Worm (Caenorhabditis elegans): Measurements from ENCODE around the gene M03A8.3.

Gene M03A8.3

ce11 chrX:6799776-6800175 is at the start of gene M03A8.3:
Gene M03A8.3, plus strand, starts transcription at chrX:6800053.
- peak; percentile 64 for TF ChIP-seq elt-2 (tag; optimal IDR thresholded peaks at IDR 0.05)
- TF ChIP-seq pha-2 (tag; optimal IDR thresholded peaks at IDR 0.05), result no peak

DNA sequence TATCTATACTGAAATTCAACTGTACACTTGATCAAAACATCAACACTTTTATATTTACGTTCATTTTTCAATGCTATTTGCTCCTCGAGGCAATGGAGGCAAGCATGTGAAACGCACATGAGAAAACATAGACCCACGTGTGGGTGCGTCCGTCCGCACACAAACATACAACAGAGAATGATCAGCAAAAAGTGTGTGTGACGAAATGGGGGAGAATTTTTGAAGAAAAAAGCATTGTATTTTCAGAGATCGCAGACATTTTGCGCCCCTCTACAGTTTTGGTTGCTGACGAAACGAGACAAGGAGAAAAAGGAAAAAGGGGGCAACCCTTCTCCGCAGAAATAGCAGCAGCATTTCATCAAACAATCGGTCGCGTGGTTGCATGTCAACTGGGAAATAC is 49.7 kb upstream of the M03A8.3 start:
- TF ChIP-seq ceh-18 (tag; optimal IDR thresholded peaks at IDR 0.05), result peak; percentile 79
- no peak for TF ChIP-seq zip-5 (tag; optimal IDR thresholded peaks at IDR 0.05)
- peak; percentile 32 for TF ChIP-seq F13H6.1 (tag; optimal IDR thresholded peaks at IDR 0.05)
- TF ChIP-seq ahr-1 (tag; optimal IDR thresholded peaks at IDR 0.05), result no peak
- TF ChIP-seq hlh-30 (tag; optimal IDR thresholded peaks at IDR 0.05; ENCODE audit: insufficient read depth), result peak; percentile 11
- TF ChIP-seq dve-1 (tag; optimal IDR thresholded peaks at IDR 0.05), result peak; percentile 50
- TF ChIP-seq K09A11.1 (tag; optimal IDR thresholded peaks at IDR 0.05; ENCODE audit: insufficient read depth), result peak; percentile 4
- TF ChIP-seq K02D7.2 (tag; optimal IDR thresholded peaks at IDR 0.05), result no peak
- peak; percentile 70 for TF ChIP-seq pqm-1 (tag; optimal IDR thresholded peaks at IDR 0.05)
- no peak for TF ChIP-seq ref-2 (tag; optimal IDR thresholded peaks at IDR 0.05)
- TF ChIP-seq nfya-1 (tag; optimal IDR thresholded peaks at IDR 0.05), result peak; percentile 48
- peak; percentile 26 for TF ChIP-seq unc-55 (GFP tag; optimal IDR thresholded peaks at IDR 0.05)
- peak; percentile 69 for TF ChIP-seq ets-4 (tag; optimal IDR thresholded peaks at IDR 0.05)
- peak; percentile 7 for TF ChIP-seq elt-2 (tag; optimal IDR thresholded peaks at IDR 0.05)

DNA sequence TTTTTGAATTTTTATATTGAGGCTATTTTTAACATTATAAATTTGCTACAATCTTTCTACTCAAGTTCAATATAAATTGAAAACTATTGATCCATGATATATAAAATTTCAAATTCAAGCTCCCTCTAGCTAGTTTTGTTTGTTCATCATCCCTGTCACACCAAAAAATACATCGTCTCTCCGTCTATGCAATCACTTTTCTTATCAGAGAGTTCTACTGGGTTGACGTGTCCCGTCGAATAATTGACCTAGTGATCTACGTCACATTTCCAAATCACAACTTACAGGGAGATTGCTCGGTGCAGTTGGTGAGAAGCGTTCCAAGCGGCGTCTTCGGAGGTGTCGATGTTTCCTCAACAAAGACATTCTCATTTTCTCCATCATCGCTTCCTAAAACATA is 38.6 kb upstream of the M03A8.3 start:
- TF ChIP-seq unc-42 (tag; optimal IDR thresholded peaks at IDR 0.05), result no peak
- TF ChIP-seq pqm-1 (tag; optimal IDR thresholded peaks at IDR 0.05), result no peak
- TF ChIP-seq K09A11.1 (tag; optimal IDR thresholded peaks at IDR 0.05; ENCODE audit: insufficient read depth), result no peak
- no peak for TF ChIP-seq Y22D7AL.16 (tag; optimal IDR thresholded peaks at IDR 0.05)
- no peak for TF ChIP-seq nhr-11 (tag; optimal IDR thresholded peaks at IDR 0.05)
- TF ChIP-seq fkh-6 (tag; optimal IDR thresholded peaks at IDR 0.05), result no peak
- no peak for TF ChIP-seq ama-1 (optimal IDR thresholded peaks at IDR 0.05)
- TF ChIP-seq zip-5 (tag; optimal IDR thresholded peaks at IDR 0.05), result no peak
- TF ChIP-seq madf-2 (tag; optimal IDR thresholded peaks at IDR 0.05), result no peak
- TF ChIP-seq hlh-8 (tag; optimal IDR thresholded peaks at IDR 0.05), result no peak
- no peak for TF ChIP-seq gmeb-2 (tag; optimal IDR thresholded peaks at IDR 0.05)
- TF ChIP-seq ceh-9 (tag; optimal IDR thresholded peaks at IDR 0.05), result no peak
- TF ChIP-seq K02D7.2 (tag; optimal IDR thresholded peaks at IDR 0.05), result no peak
- TF ChIP-seq hlh-6 (tag; optimal IDR thresholded peaks at IDR 0.05), result no peak
- no peak for TF ChIP-seq ceh-22 (tag; optimal IDR thresholded peaks at IDR 0.05)
- no peak for TF ChIP-seq nhr-232 (tag; optimal IDR thresholded peaks at IDR 0.05)
- TF ChIP-seq ets-4 (tag; optimal IDR thresholded peaks at IDR 0.05), result no peak
- TF ChIP-seq ztf-16 (tag; optimal IDR thresholded peaks at IDR 0.05), result no peak

DNA sequence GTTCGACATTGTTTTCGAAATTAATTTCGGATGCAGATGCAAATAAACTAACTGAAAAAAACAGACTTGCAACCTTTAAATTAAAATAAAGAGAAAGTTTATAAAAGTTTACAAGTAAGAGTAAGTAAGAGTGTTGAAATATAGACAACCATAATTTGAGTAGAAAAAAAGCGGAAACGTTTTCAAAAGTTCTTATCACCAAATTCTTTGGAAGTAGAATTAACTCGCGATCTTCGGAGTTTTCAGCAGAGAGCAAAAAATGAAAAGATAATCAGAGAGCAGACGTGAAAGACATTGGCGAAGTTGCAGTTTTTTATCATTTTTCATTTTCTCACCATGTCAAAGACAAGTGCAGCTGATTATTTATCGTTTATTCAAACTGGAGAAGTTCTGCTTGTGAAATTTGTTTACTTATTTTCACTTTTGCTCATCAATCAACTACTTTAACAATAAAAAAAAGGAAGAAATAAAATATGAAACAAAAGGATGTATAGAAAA is 38.1 kb upstream of the M03A8.3 start, which contains the start of gene abts-4:
abts-4 (minus strand) TSS at position 51 of the 498 bp plus-strand sequence.
- no peak for TF ChIP-seq pag-3 (tag; optimal IDR thresholded peaks at IDR 0.05; ENCODE audit: borderline replicate concordance)
- TF ChIP-seq fkh-10 (GFP tag; optimal IDR thresholded peaks at IDR 0.05), result no peak
- no peak for TF ChIP-seq C08G9.2 (tag; optimal IDR thresholded peaks at IDR 0.05)
- TF ChIP-seq hlh-8 (tag; optimal IDR thresholded peaks at IDR 0.05), result no peak
- no peak for TF ChIP-seq ceh-6 (GFP tag; optimal IDR thresholded peaks at IDR 0.05)
- TF ChIP-seq ceh-2 (tag; optimal IDR thresholded peaks at IDR 0.05), result no peak

- TF ChIP-seq hlh-6 (tag; optimal IDR thresholded peaks at IDR 0.05) (no peak), unc-42 (tag; optimal IDR thresholded peaks at IDR 0.05) (no peak), hlh-15 (tag; optimal IDR thresholded peaks at IDR 0.05) (no peak), sox-2 (GFP tag; IDR thresholded peaks at IDR 0.05) (no peak), K09A11.1 (tag; optimal IDR thresholded peaks at IDR 0.05; ENCODE audit: insufficient read depth) (no peak), dmd-4 (tag; optimal IDR thresholded peaks at IDR 0.05; ENCODE audit: borderline replicate concordance) (no peak), F13H6.1 (tag; optimal IDR thresholded peaks at IDR 0.05) (no peak), eyg-1 (tag; optimal IDR thresholded peaks at IDR 0.05) (no peak), ahr-1 (tag; optimal IDR thresholded peaks at IDR 0.05) (no peak), hlh-30 (tag; optimal IDR thresholded peaks at IDR 0.05; ENCODE audit: insufficient read depth) (no peak), tbx-2 (tag; optimal IDR thresholded peaks at IDR 0.05) (no peak), ets-4 (tag; optimal IDR thresholded peaks at IDR 0.05) (no peak), ceh-24 (tag; optimal IDR thresholded peaks at IDR 0.05) (no peak), ceh-30 (tag; optimal IDR thresholded peaks at IDR 0.05) (no peak), odd-2 (tag; optimal IDR thresholded peaks at IDR 0.05) (no peak), unc-3 (GFP tag; conservative IDR thresholded peaks at IDR 0.05) (no peak), unc-3 (tag; optimal IDR thresholded peaks at IDR 0.05) (no peak), dve-1 (tag; optimal IDR thresholded peaks at IDR 0.05) (no peak), hlh-13 (GFP tag; optimal IDR thresholded peaks at IDR 0.05) (no peak)
These were observed 21.8 kb upstream of the M03A8.3 start, which contains the start of gene irk-1 for ce11 chrX:6778014-6778413. Gene irk-1, minus strand, starts transcription at chrX:6778114.

Measured in whole organism, late embryonic.